Worm (Caenorhabditis elegans): ENCODE measurements around the gene ZC443.2.

DNA sequence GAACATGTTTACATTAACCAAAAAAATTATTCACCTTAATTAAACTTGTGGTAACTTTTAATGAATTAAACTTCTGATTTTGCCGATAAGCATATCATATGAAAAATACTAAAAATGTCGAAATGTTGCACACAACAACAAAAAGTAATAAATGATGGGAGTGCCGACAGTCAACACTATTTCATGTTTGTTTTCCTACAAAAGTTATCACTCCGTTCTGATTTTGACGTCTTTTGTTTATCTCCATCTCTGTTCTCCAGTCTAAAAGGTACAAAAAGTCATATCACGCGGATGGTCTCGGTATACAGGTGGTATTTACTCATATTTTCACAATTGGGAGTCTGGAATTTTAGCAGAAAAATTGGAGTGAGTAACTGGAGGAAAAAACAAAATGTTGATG, 4.4 kb upstream of the ZC443.2 start:
- TF ChIP-seq tab-1 (GFP tag; IDR thresholded peaks at IDR 0.05) (no peak), ztf-23 (GFP tag; IDR thresholded peaks at IDR 0.05) (no peak), med-1 (GFP tag; optimal IDR thresholded peaks at IDR 0.05; ENCODE audit: insufficient read depth) (no peak)

Data from whole organism, midembryonic.